Worm (Caenorhabditis elegans) whole organism, L1 larva: Measurements from ENCODE around the gene sec-61.A.

Experiments
- C16A3.4 ChIP-seq: fragments of 150-350 bp; optimal IDR thresholded peaks from 2 replicates; lab custom pipeline; 2014; ENCODE audit warnings: missing biosample characterization, missing genetic modification characterization
- Y116A8C.19 ChIP-seq: sonication (generic microtip); optimal IDR thresholded peaks from 2 replicates; lab custom pipeline; 2016; ENCODE audit warnings: missing compliant biosample characterization, missing genetic modification characterization, borderline replicate concordance
- aly-2 ChIP-seq: fragments of 150-350 bp; optimal IDR thresholded peaks from 2 replicates; lab custom pipeline; 2014; ENCODE audit warnings: missing biosample characterization, missing genetic modification characterization
- ama-1 ChIP-seq: fragments of 150-350 bp; optimal IDR thresholded peaks from 2 replicates; lab custom pipeline; 2014
- ceh-63 ChIP-seq: fragments of 200-800 bp; sonication (Bioruptor generic); optimal IDR thresholded peaks from 2 replicates; lab custom pipeline; 2018; ENCODE audit warnings: mild to moderate bottlenecking, missing genetic modification characterization, missing compliant biosample characterization
- ceh-8 ChIP-seq: fragments of 200-800 bp; sonication (Bioruptor generic); optimal IDR thresholded peaks from 2 replicates; lab custom pipeline; 2018; ENCODE audit warnings: mild to moderate bottlenecking, missing genetic modification characterization, moderate library complexity, missing compliant biosample characterization
- ceh-82 ChIP-seq, 3 experiments: fragments of 150-350 bp in 1 of 3; sonication (generic microtip) in 2 of 3; optimal IDR thresholded peaks; 2 replicates each; lab custom pipeline; 2014 to 2017; ENCODE audit warnings: missing biosample characterization in 3 of 3, missing genetic modification characterization in 3 of 3
- ceh-88 ChIP-seq: fragments of 200-800 bp; sonication (Bioruptor generic); IDR thresholded peaks from 2 replicates; pipeline ENCODE4 v1.3.6; 2022; ENCODE audit warnings: missing genetic modification characterization, missing compliant biosample characterization
- ces-1 ChIP-seq: fragments of 150-350 bp; optimal IDR thresholded peaks from 2 replicates; lab custom pipeline; 2014; ENCODE audit warnings: missing biosample characterization, missing genetic modification reagents, missing genetic modification characterization
- dsc-1 ChIP-seq: sonication (generic microtip); optimal IDR thresholded peaks from 2 replicates; lab custom pipeline; 2016; ENCODE audit warnings: mild to moderate bottlenecking, missing genetic modification characterization, missing compliant biosample characterization
- efl-1 ChIP-seq, 4 experiments: fragments of 150-350 bp; optimal IDR thresholded peaks in 3 of 4; peaks in 1 of 4; 1 replicate in 1 of 4; 2 replicates in 3 of 4; lab custom pipeline; 2014; ENCODE audit warnings: missing biosample characterization in 2 of 4, missing genetic modification characterization in 2 of 4, missing genetic modification reagents in 2 of 4
- egl-27 ChIP-seq, 2 experiments: fragments of 150-350 bp in 1 of 2; sonication (generic microtip); optimal IDR thresholded peaks; 3 replicates each; lab custom pipeline; 2017 to 2018; ENCODE audit warnings: missing biosample characterization in 2 of 2, missing genetic modification characterization in 2 of 2, missing genetic modification reagents in 2 of 2
- elt-2 ChIP-seq: sonication (generic microtip); optimal IDR thresholded peaks from 2 replicates; lab custom pipeline; 2016; ENCODE audit warnings: missing genetic modification characterization, mild to moderate bottlenecking, inconsistent platforms, missing compliant biosample characterization, missing genetic modification reagents
- elt-3 ChIP-seq, 6 experiments: fragments of 150-350 bp in 1 of 6; sonication (generic microtip); optimal IDR thresholded peaks; 2 replicates each; lab custom pipeline; 2017 to 2018; ENCODE audit warnings: missing biosample characterization in 6 of 6, missing genetic modification characterization in 6 of 6, inconsistent platforms in 1 of 6
- ets-5 ChIP-seq: fragments of 200-800 bp; sonication (Bioruptor generic); IDR thresholded peaks from 2 replicates; pipeline ENCODE4 v1.3.6; 2022; ENCODE audit warnings: missing genetic modification characterization, missing compliant biosample characterization
- fkh-10 ChIP-seq: sonication (generic microtip); optimal IDR thresholded peaks from 2 replicates; lab custom pipeline; 2017; ENCODE audit warnings: missing biosample characterization, missing genetic modification reagents, missing genetic modification characterization
- fos-1 ChIP-seq: fragments of 150-350 bp; optimal IDR thresholded peaks from 2 replicates; lab custom pipeline; 2014; ENCODE audit warnings: missing biosample characterization, missing genetic modification characterization
- grh-1 ChIP-seq: fragments of 200-800 bp; sonication (Bioruptor generic); IDR thresholded peaks from 2 replicates; pipeline ENCODE4 v1.3.6; 2022; ENCODE audit warnings: missing genetic modification reagents, missing genetic modification characterization, missing compliant biosample characterization
- hpl-2 ChIP-seq: fragments of 150-350 bp; optimal IDR thresholded peaks from 2 replicates; lab custom pipeline; 2014; ENCODE audit warnings: missing biosample characterization, missing genetic modification reagents, missing genetic modification characterization
- isw-1 ChIP-seq: fragments of 200-800 bp; sonication (Bioruptor generic); IDR thresholded peaks from 2 replicates; pipeline ENCODE4 v1.3.6; 2022; ENCODE audit warnings: missing genetic modification characterization, missing compliant biosample characterization
- lin-39 ChIP-seq: fragments of 150-350 bp; optimal IDR thresholded peaks from 2 replicates; lab custom pipeline; 2014; ENCODE audit warnings: missing biosample characterization, missing genetic modification reagents, missing genetic modification characterization
- lsy-2 ChIP-seq, 2 experiments: fragments of 150-350 bp; optimal IDR thresholded peaks; 2 replicates each; lab custom pipeline; 2014; ENCODE audit warnings: missing biosample characterization in 2 of 2, missing genetic modification characterization in 2 of 2
- mep-1 ChIP-seq: fragments of 150-350 bp; optimal IDR thresholded peaks from 2 replicates; lab custom pipeline; 2014; ENCODE audit warnings: missing biosample characterization, missing genetic modification characterization
- nhr-11 ChIP-seq: fragments of 150-350 bp; optimal IDR thresholded peaks from 2 replicates; lab custom pipeline; 2014; ENCODE audit warnings: missing biosample characterization, missing genetic modification characterization
- nhr-20 ChIP-seq: sonication (generic microtip); optimal IDR thresholded peaks from 2 replicates; lab custom pipeline; 2016; ENCODE audit warnings: mild to moderate bottlenecking, missing genetic modification characterization, missing compliant biosample characterization
- nhr-71 ChIP-seq: sonication (generic microtip); optimal IDR thresholded peaks from 2 replicates; lab custom pipeline; 2016; ENCODE audit warnings: mild to moderate bottlenecking, missing genetic modification characterization, moderate library complexity, missing compliant biosample characterization
- nhr-84 ChIP-seq: sonication (generic microtip); optimal IDR thresholded peaks from 2 replicates; lab custom pipeline; 2017; ENCODE audit warnings: missing biosample characterization, missing genetic modification characterization
- nhr-85 ChIP-seq: sonication (generic microtip); peaks from one replicate; lab custom pipeline; 2016; ENCODE audit warnings: missing genetic modification characterization, inconsistent platforms, missing compliant biosample characterization
- pax-3 ChIP-seq: fragments of 200-800 bp; sonication (Bioruptor generic); optimal IDR thresholded peaks from 2 replicates; lab custom pipeline; 2018; ENCODE audit warnings: mild to moderate bottlenecking, missing genetic modification characterization, moderate library complexity, missing compliant biosample characterization
- pqm-1 ChIP-seq: sonication (generic microtip); optimal IDR thresholded peaks from 3 replicates; lab custom pipeline; 2017; ENCODE audit warnings: missing biosample characterization, missing genetic modification characterization
- sptf-1 ChIP-seq: fragments of 150-350 bp; optimal IDR thresholded peaks from 2 replicates; lab custom pipeline; 2014; ENCODE audit warnings: missing biosample characterization, missing genetic modification characterization
- sup-37 ChIP-seq: fragments of 200-800 bp; sonication (Bioruptor generic); optimal IDR thresholded peaks from 2 replicates; lab custom pipeline; 2018; ENCODE audit warnings: mild to moderate bottlenecking, missing genetic modification characterization, missing compliant biosample characterization
- swsn-7 ChIP-seq: sonication (generic microtip); optimal IDR thresholded peaks from 2 replicates; lab custom pipeline; 2016; ENCODE audit warnings: missing genetic modification characterization, missing compliant biosample characterization
- tlp-1 ChIP-seq: fragments of 150-350 bp; optimal IDR thresholded peaks from 2 replicates; lab custom pipeline; 2014; ENCODE audit warnings: missing biosample characterization, missing genetic modification characterization
- unc-130 ChIP-seq: fragments of 150-350 bp; optimal IDR thresholded peaks from 2 replicates; lab custom pipeline; 2017; ENCODE audit warnings: missing biosample characterization, missing genetic modification characterization, inconsistent platforms
- zag-1 ChIP-seq: fragments of 150-350 bp; optimal IDR thresholded peaks from 2 replicates; lab custom pipeline; 2014; ENCODE audit warnings: missing biosample characterization, missing genetic modification characterization
- zip-4 ChIP-seq: fragments of 200-800 bp; sonication (Bioruptor generic); optimal IDR thresholded peaks from 2 replicates; lab custom pipeline; 2018; ENCODE audit warnings: mild to moderate bottlenecking, missing genetic modification characterization, moderate library complexity, missing compliant biosample characterization
- ztf-4 ChIP-seq: fragments of 150-350 bp; optimal IDR thresholded peaks from 2 replicates; lab custom pipeline; 2014; ENCODE audit warnings: missing biosample characterization, missing genetic modification characterization

sec-61.A gene

ce11 chrIV:14793900-14794624, 31.0 kb downstream of the sec-61.A start (continued):
- TF ChIP-seq nhr-85 (tag; lab: Kevin White, UChicago) (peak; percentile 10), nhr-20 (tag; lab: Kevin White, UChicago) (peak; percentile 46), isw-1 (GFP tag; lab: Robert Waterston, UW) (no peak), ztf-4 (tag; lab: Kevin White, UChicago) (peak; percentile 37), ceh-8 (GFP tag; lab: Kevin White, UChicago) (no peak), fkh-10 (GFP tag; lab: Kevin White, UChicago) (peak; percentile 54), grh-1 (GFP tag; lab: Robert Waterston, UW) (no peak), ets-5 (no peak), efl-1 (optimal IDR thresholded peaks at IDR 0.05; lab: Kevin White, UChicago) (peak; percentile 48 to 57), efl-1 (GFP tag; optimal IDR thresholded peaks at IDR 0.05 in 1 of 2; lab: Kevin White, UChicago) (peak in 1 of 2 experiments; percentile 81), mep-1 (tag; lab: Kevin White, UChicago) (peak; percentile 65), unc-130 (tag; lab: Kevin White, UChicago) (peak; percentile 8), ceh-63 (no peak), swsn-7 (tag; lab: Kevin White, UChicago) (peak; percentile 64), ceh-88 (GFP tag; lab: Robert Waterston, UW) (no peak), pax-3 (tag; lab: Kevin White, UChicago) (no peak), elt-3 (tag; optimal IDR thresholded peaks at IDR 0.05; lab: Kevin White, UChicago) (peak in 1 of 6 experiments; percentile 63), sptf-1 (tag; lab: Kevin White, UChicago) (no peak), tlp-1 (tag; lab: Kevin White, UChicago) (no peak), elt-2 (tag; lab: Kevin White, UChicago) (no peak), Y116A8C.19 (no peak), C16A3.4 (tag; lab: Kevin White, UChicago) (peak; percentile 53), ces-1 (GFP tag; lab: Kevin White, UChicago) (no peak), sup-37 (GFP tag; lab: Kevin White, UChicago) (no peak), zag-1 (tag; lab: Kevin White, UChicago) (no peak), hpl-2 (GFP tag; lab: Kevin White, UChicago) (no peak), nhr-84 (no peak), ceh-82 (tag; optimal IDR thresholded peaks at IDR 0.05; lab: Kevin White, UChicago) (peak; percentile 50 to 69 (median 54)), aly-2 (tag; lab: Kevin White, UChicago) (no peak), pqm-1 (tag; lab: Kevin White, UChicago) (no peak), nhr-71 (tag; lab: Kevin White, UChicago) (peak; percentile 62), fos-1 (no peak), lin-39 (tag; lab: Kevin White, UChicago) (no peak), ama-1 (lab: Kevin White, UChicago) (no peak), nhr-11 (tag; lab: Kevin White, UChicago) (no peak), dsc-1 (peak; percentile 7), lsy-2 (tag; optimal IDR thresholded peaks at IDR 0.05; lab: Kevin White, UChicago) (peak; percentile 33 to 46), egl-27 (tag; optimal IDR thresholded peaks at IDR 0.05; lab: Kevin White, UChicago) (no peak)

ce11 chrIV:14792602-14793232, 32.3 kb downstream of the sec-61.A start, which contains the start of gene gdi-1:
Gene gdi-1, minus strand, starts transcription at chrIV:14792887.
- TF ChIP-seq ztf-4 (tag; lab: Kevin White, UChicago) (peak; percentile 12), zip-4 (GFP tag; lab: Kevin White, UChicago) (no peak)
